Worm (Caenorhabditis elegans) whole organism, L3 larva: ENCODE data around the gene cdc-25.2.
A peak's percentile ranks its signal among the peaks of the same experiment; 100 is the strongest.

Experiments used
- R02D3.7 ChIP-seq: fragments of 150-350 bp; optimal IDR thresholded peaks from 2 replicates; lab custom pipeline; 2014; ENCODE audit warnings: missing biosample characterization, missing genetic modification characterization
- ZK546.5 ChIP-seq: sonication (generic microtip); optimal IDR thresholded peaks from 2 replicates; lab custom pipeline; 2017; ENCODE audit warnings: missing biosample characterization, missing genetic modification characterization
- aly-2 ChIP-seq: fragments of 150-350 bp; optimal IDR thresholded peaks from 2 replicates; lab custom pipeline; 2014; ENCODE audit warnings: missing biosample characterization, missing genetic modification characterization
- ceh-16 ChIP-seq: sonication (generic microtip); optimal IDR thresholded peaks from 2 replicates; lab custom pipeline; 2017; ENCODE audit warnings: missing biosample characterization, missing genetic modification characterization
- ceh-28 ChIP-seq: fragments of 150-350 bp; optimal IDR thresholded peaks from 2 replicates; lab custom pipeline; 2014; ENCODE audit warnings: missing biosample characterization, missing genetic modification reagents, missing genetic modification characterization
- ceh-82 ChIP-seq: fragments of 150-350 bp; optimal IDR thresholded peaks from 2 replicates; lab custom pipeline; 2014; ENCODE audit warnings: missing biosample characterization, missing genetic modification characterization
- ceh-9 ChIP-seq: sonication (generic microtip); optimal IDR thresholded peaks from 2 replicates; lab custom pipeline; 2018; ENCODE audit warnings: missing biosample characterization, missing genetic modification characterization
- daf-12 ChIP-seq: fragments of 150-350 bp; optimal IDR thresholded peaks from 2 replicates; lab custom pipeline; 2014; ENCODE audit warnings: missing biosample characterization, missing genetic modification reagents, missing genetic modification characterization
- egl-5 ChIP-seq: fragments of 150-350 bp; optimal IDR thresholded peaks from 2 replicates; lab custom pipeline; 2017; ENCODE audit warnings: missing biosample characterization, missing genetic modification reagents, missing genetic modification characterization, inconsistent platforms
- elt-2 ChIP-seq: sonication (generic microtip); optimal IDR thresholded peaks from 2 replicates; lab custom pipeline; 2016; ENCODE audit warnings: missing genetic modification reagents, mild to moderate bottlenecking, missing genetic modification characterization, missing compliant biosample characterization
- elt-3 ChIP-seq, 3 experiments: fragments of 150-350 bp in 1 of 3; sonication (generic microtip) in 2 of 3; optimal IDR thresholded peaks; 2 replicates in 2 of 3; 4 replicates in 1 of 3; lab custom pipeline; 2014 to 2017; ENCODE audit warnings: missing biosample characterization in 3 of 3, missing genetic modification characterization in 3 of 3
- eor-1 ChIP-seq, 2 experiments: fragments of 150-350 bp; optimal IDR thresholded peaks; 2 replicates each; lab custom pipeline; 2014 to 2018; ENCODE audit warnings: missing biosample characterization in 2 of 2, missing genetic modification characterization in 2 of 2
- fkh-2 ChIP-seq: fragments of 150-350 bp; optimal IDR thresholded peaks from 2 replicates; lab custom pipeline; 2014; ENCODE audit warnings: missing biosample characterization, missing genetic modification reagents, missing genetic modification characterization
- fos-1 ChIP-seq: fragments of 150-350 bp; optimal IDR thresholded peaks from 2 replicates; lab custom pipeline; 2014; ENCODE audit warnings: missing biosample characterization, missing genetic modification characterization
- hmg-11 ChIP-seq: sonication (generic microtip); optimal IDR thresholded peaks from 2 replicates; lab custom pipeline; 2016; ENCODE audit warnings: missing genetic modification characterization, missing compliant biosample characterization
- jun-1 ChIP-seq: fragments of 150-350 bp; optimal IDR thresholded peaks from 2 replicates; lab custom pipeline; 2014; ENCODE audit warnings: missing biosample characterization, missing genetic modification reagents, missing genetic modification characterization
- lin-15B ChIP-seq: fragments of 150-350 bp; optimal IDR thresholded peaks from 2 replicates; lab custom pipeline; 2014; ENCODE audit warnings: missing biosample characterization, missing genetic modification characterization
- lin-39 ChIP-seq: fragments of 150-350 bp; optimal IDR thresholded peaks from 2 replicates; lab custom pipeline; 2018; ENCODE audit warnings: missing biosample characterization, missing genetic modification reagents, missing genetic modification characterization
- lsy-12 ChIP-seq: sonication (generic microtip); optimal IDR thresholded peaks from 2 replicates; lab custom pipeline; 2016; ENCODE audit warnings: mild to moderate bottlenecking, missing genetic modification characterization, missing compliant biosample characterization
- mdl-1 ChIP-seq: fragments of 150-350 bp; optimal IDR thresholded peaks from 2 replicates; lab custom pipeline; 2014; ENCODE audit warnings: missing biosample characterization, missing genetic modification characterization
- mml-1 ChIP-seq: fragments of 150-350 bp; sonication (generic microtip); optimal IDR thresholded peaks from 3 replicates; lab custom pipeline; 2014; ENCODE audit warnings: missing biosample characterization, missing genetic modification characterization
- nfya-1 ChIP-seq: sonication (generic microtip); optimal IDR thresholded peaks from 2 replicates; lab custom pipeline; 2017; ENCODE audit warnings: missing genetic modification characterization, mild to moderate bottlenecking, missing compliant biosample characterization, antibody characterized with exemption, moderate library complexity; ENCODE audit not compliant: insufficient read depth
- nhr-11 ChIP-seq: fragments of 150-350 bp; optimal IDR thresholded peaks from 2 replicates; lab custom pipeline; 2014; ENCODE audit warnings: missing biosample characterization, missing genetic modification characterization
- nhr-23 ChIP-seq: fragments of 150-350 bp; optimal IDR thresholded peaks from 2 replicates; lab custom pipeline; 2014; ENCODE audit warnings: missing biosample characterization, missing genetic modification reagents, missing genetic modification characterization
- nhr-25 ChIP-seq: sonication (generic microtip); optimal IDR thresholded peaks from 2 replicates; lab custom pipeline; 2017; ENCODE audit warnings: missing biosample characterization, missing genetic modification characterization
- nhr-28 ChIP-seq: fragments of 150-350 bp; optimal IDR thresholded peaks from 2 replicates; lab custom pipeline; 2014; ENCODE audit warnings: missing biosample characterization, missing genetic modification characterization
- nhr-67 ChIP-seq: fragments of 150-350 bp; optimal IDR thresholded peaks from 2 replicates; lab custom pipeline; 2014; ENCODE audit warnings: missing biosample characterization, missing genetic modification characterization
- nhr-76 ChIP-seq: fragments of 150-350 bp; sonication (generic microtip); optimal IDR thresholded peaks from 5 replicates; lab custom pipeline; 2014; ENCODE audit warnings: missing biosample characterization, missing genetic modification characterization
- pha-4 ChIP-seq: fragments of 150-350 bp; optimal IDR thresholded peaks from 2 replicates; lab custom pipeline; 2014; ENCODE audit warnings: missing biosample characterization, missing genetic modification reagents, missing genetic modification characterization
- pqm-1 ChIP-seq: fragments of 150-350 bp; optimal IDR thresholded peaks from 2 replicates; lab custom pipeline; 2017; ENCODE audit warnings: missing biosample characterization, missing genetic modification characterization, inconsistent platforms
- skn-1 ChIP-seq: fragments of 150-350 bp; optimal IDR thresholded peaks from 2 replicates; lab custom pipeline; 2014; ENCODE audit warnings: missing biosample characterization, missing genetic modification characterization
- snpc-4 ChIP-seq: fragments of 150-350 bp; optimal IDR thresholded peaks from 2 replicates; lab custom pipeline; 2014; ENCODE audit warnings: missing biosample characterization, missing genetic modification characterization
- tbx-2 ChIP-seq: sonication (generic microtip); optimal IDR thresholded peaks from 2 replicates; lab custom pipeline; 2016; ENCODE audit warnings: mild to moderate bottlenecking, missing genetic modification characterization, missing compliant biosample characterization
- unc-62 ChIP-seq: fragments of 150-350 bp; sonication (generic microtip); optimal IDR thresholded peaks from 4 replicates; lab custom pipeline; 2014; ENCODE audit warnings: missing biosample characterization, missing genetic modification reagents, missing genetic modification characterization
- ztf-11 ChIP-seq: fragments of 150-350 bp; optimal IDR thresholded peaks from 2 replicates; lab custom pipeline; 2014; ENCODE audit warnings: missing biosample characterization, missing genetic modification characterization
- ztf-4 ChIP-seq: fragments of 150-350 bp; optimal IDR thresholded peaks from 2 replicates; lab custom pipeline; 2014; ENCODE audit warnings: missing biosample characterization, missing genetic modification characterization

Gene cdc-25.2

DNA sequence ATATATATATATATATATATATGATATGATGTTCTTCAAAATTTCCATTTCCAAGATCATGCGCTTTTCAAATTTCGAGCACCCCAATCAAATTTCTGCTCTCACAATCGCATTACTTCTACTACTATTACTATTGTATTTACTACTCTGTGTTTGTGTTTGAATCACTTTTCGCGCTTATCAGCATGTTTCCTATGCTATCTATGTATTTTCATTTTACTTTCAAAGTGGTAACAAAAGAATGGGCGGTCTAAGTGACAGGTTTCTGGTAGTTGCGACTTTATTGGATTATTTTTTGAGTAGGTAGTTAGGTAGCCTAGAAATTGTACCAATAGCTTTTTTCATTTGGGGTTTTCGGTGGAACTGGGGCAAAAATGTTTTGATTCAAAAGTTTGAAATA is 8.8 kb upstream of the cdc-25.2 start:
- TF ChIP-seq nfya-1 (tag; lab: Kevin White, UChicago), result no peak
- no peak for TF ChIP-seq fkh-2 (tag; lab: Kevin White, UChicago)
- no peak for TF ChIP-seq aly-2 (tag; lab: Kevin White, UChicago)
- TF ChIP-seq nhr-11 (tag; lab: Kevin White, UChicago), result no peak
- no peak for TF ChIP-seq elt-3 (tag; optimal IDR thresholded peaks at IDR 0.05; lab: Kevin White, UChicago)
- TF ChIP-seq snpc-4, result no peak
- TF ChIP-seq lsy-12 (tag; lab: Kevin White, UChicago), result no peak
- no peak for TF ChIP-seq fos-1 (tag; lab: Kevin White, UChicago)
- no peak for TF ChIP-seq ztf-4 (tag; lab: Kevin White, UChicago)
- no peak for TF ChIP-seq tbx-2
- peak; percentile 13 for TF ChIP-seq pha-4 (tag; lab: Kevin White, UChicago)
- peak; percentile 67 for TF ChIP-seq pqm-1 (tag; lab: Kevin White, UChicago)
- TF ChIP-seq R02D3.7 (tag; lab: Kevin White, UChicago), result no peak
- no peak for TF ChIP-seq elt-2 (tag; lab: Kevin White, UChicago)
- no peak for TF ChIP-seq nhr-28 (tag; lab: Kevin White, UChicago)
- no peak for TF ChIP-seq daf-12 (tag; lab: Kevin White, UChicago)
- TF ChIP-seq, all 47 proteins: peak for 2

DNA sequence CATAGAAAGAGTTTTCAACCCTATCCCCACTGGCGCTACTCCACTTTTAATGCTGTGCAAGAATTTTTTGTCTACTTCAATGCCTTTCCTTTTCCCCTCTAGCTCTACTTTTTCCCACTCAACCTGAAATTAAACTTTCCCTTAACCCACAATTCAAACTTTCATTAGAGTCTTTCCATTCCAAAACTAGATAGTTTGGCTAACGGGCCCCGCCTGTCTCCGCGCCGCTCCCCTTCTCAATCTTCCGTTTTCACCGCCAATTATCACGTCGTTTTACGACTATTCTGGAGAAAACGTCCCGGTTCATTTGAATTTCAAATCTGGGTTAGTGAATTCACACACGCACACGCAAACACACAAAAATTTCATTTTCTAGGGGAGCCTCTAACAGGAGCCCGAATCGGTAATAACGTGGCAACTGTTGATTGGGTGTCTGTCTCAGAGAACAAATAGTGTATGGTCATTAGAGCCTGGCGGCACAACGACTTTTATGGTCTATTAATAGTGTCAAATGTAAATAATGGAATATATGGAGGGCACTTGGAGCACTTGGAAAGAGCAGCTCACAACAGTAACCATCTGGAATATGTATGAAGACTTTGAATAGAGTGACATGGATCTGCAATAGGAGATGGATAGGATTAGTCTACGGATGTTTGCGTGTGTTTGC is 3.0 kb downstream of the cdc-25.2 start:
- peak; percentile 21 for TF ChIP-seq pha-4 (tag; lab: Kevin White, UChicago)
- TF ChIP-seq egl-5 (tag; lab: Kevin White, UChicago), result no peak

DNA sequence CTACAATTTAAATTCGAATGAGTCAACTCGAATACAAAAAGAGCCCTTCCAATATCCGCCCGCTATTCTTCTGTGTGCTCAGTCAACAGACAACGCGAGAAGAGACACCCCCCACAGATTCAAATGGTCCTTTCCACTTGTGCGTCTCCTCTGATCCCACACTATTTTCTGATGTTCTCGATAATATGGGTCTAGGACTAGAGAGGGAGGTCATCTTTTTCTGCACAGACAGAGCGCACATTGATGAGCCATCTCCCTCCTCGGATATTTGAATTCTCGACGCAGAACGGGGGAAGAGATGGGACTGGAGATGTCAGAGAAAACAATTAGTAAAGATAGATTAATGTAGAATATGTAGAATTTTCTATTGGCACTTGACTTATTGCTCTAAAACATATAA is 3.8 kb downstream of the cdc-25.2 start:
- TF ChIP-seq ztf-11 (tag; lab: Kevin White, UChicago), result no peak
- no peak for TF ChIP-seq fos-1 (tag; lab: Kevin White, UChicago)
- TF ChIP-seq nhr-25, result no peak
- TF ChIP-seq lsy-12 (tag; lab: Kevin White, UChicago), result no peak
- TF ChIP-seq lin-15B (tag; lab: Kevin White, UChicago), result no peak
- no peak for TF ChIP-seq snpc-4
- TF ChIP-seq unc-62 (GFP tag; lab: Kevin White, UChicago), result no peak
- no peak for TF ChIP-seq aly-2 (tag; lab: Kevin White, UChicago)
- no peak for TF ChIP-seq nfya-1 (tag; lab: Kevin White, UChicago)
- TF ChIP-seq nhr-11 (tag; lab: Kevin White, UChicago), result no peak
- TF ChIP-seq pqm-1 (tag; lab: Kevin White, UChicago), result no peak
- no peak for TF ChIP-seq ceh-16 (tag; lab: Kevin White, UChicago)
- no peak for TF ChIP-seq elt-2 (tag; lab: Kevin White, UChicago)

DNA sequence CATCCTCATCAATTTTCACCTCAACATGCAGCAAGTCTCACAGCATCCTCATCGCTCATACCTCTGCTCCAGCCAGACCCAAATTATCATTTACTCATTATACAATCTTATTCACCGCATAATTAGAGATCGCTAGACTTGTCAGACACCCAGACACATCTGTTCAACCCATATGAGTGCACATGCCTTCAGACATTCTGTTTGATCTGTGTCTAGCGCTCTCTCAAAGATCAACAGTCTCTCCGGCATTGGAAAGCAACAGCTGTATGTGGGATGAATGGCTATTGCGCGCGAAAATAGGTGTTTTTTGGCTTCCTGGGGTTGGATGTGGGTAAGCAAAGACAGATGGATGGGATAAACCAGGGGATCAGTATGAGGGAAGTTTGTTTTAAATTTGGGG is 5.7 kb downstream of the cdc-25.2 start:
- TF ChIP-seq hmg-11 (no peak), unc-62 (GFP tag; lab: Kevin White, UChicago) (no peak), pha-4 (tag; lab: Kevin White, UChicago) (no peak), fkh-2 (tag; lab: Kevin White, UChicago) (no peak), elt-2 (tag; lab: Kevin White, UChicago) (no peak), nhr-28 (tag; lab: Kevin White, UChicago) (no peak), snpc-4 (no peak), mml-1 (no peak), nhr-76 (tag; lab: Kevin White, UChicago) (no peak), nhr-11 (tag; lab: Kevin White, UChicago) (no peak), mdl-1 (no peak), nhr-67 (tag; lab: Kevin White, UChicago) (no peak), nhr-25 (no peak), skn-1 (tag; lab: Kevin White, UChicago) (no peak), daf-12 (tag; lab: Kevin White, UChicago) (no peak), ceh-9 (no peak), eor-1 (tag; optimal IDR thresholded peaks at IDR 0.05; lab: Kevin White, UChicago) (no peak), aly-2 (tag; lab: Kevin White, UChicago) (no peak)

DNA sequence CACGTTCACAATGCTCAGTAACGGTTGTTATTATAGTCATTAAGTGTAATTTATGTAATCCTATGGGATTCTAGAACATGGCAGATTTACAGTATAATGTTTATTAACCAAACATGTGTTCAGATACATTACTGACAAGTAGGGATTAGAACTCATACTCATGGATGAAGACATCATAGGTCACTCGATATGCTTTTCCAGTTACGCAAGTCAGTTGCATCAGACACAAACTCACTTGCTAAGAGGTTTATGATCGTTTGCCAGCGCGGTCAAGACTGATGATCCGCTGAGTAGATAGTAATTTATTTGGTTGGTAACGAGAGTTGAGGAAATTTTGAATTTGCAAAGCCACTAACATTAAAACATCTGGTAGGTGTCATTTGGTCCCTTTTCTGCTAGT is 7.7 kb downstream of the cdc-25.2 start:
- TF ChIP-seq nhr-23 (tag; lab: Kevin White, UChicago) (no peak), nhr-11 (tag; lab: Kevin White, UChicago) (no peak), nhr-25 (no peak), lin-39 (tag; lab: Kevin White, UChicago) (no peak), snpc-4 (no peak), ztf-4 (tag; lab: Kevin White, UChicago) (no peak), hmg-11 (no peak), jun-1 (tag; lab: Kevin White, UChicago) (no peak), ceh-82 (tag; lab: Kevin White, UChicago) (no peak), unc-62 (GFP tag; lab: Kevin White, UChicago) (no peak), ceh-28 (tag; lab: Kevin White, UChicago) (no peak), fos-1 (tag; lab: Kevin White, UChicago) (no peak), R02D3.7 (tag; lab: Kevin White, UChicago) (no peak), lin-15B (tag; lab: Kevin White, UChicago) (no peak), ZK546.5 (no peak)
